Fruit fly (Drosophila melanogaster) S2 (cell line): ENCODE data around the gene RhoGAP92B.

Experiments used
- CG8478 ChIP-seq: fragments of >200 bp; optimal IDR thresholded peaks from 2 replicates; lab custom pipeline; 2018
- CTCF ChIP-seq, 2 experiments: fragments of >200 bp; optimal IDR thresholded peaks; 2 replicates each; lab custom pipeline; 2018

The RhoGAP92B gene

dm6 chr3R:19904865-19905373 is at the start of gene RhoGAP92B, which contains the start of gene Surf6:
RhoGAP92B (plus strand) TSS chr3R:19905164.
Surf6 (minus strand) TSS chr3R:19904868.
- no peak for TF ChIP-seq CG8478 (lab: Kevin White, UChicago)
- TF ChIP-seq CTCF (optimal IDR thresholded peaks at IDR 0.05; lab: Kevin White, UChicago), result peak in 1 of 2 experiments; percentile 9

dm6 chr3R:19858017-19858659 is 46.8 kb upstream of the RhoGAP92B start:
- TF ChIP-seq CG8478 (lab: Kevin White, UChicago) (no peak), CTCF (optimal IDR thresholded peaks at IDR 0.05; lab: Kevin White, UChicago) (no peak)

dm6 chr3R:19858944-19859343 is 46.0 kb upstream of the RhoGAP92B start:
- no peak for TF ChIP-seq CTCF (optimal IDR thresholded peaks at IDR 0.05; lab: Kevin White, UChicago)
- no peak for TF ChIP-seq CG8478 (lab: Kevin White, UChicago)

dm6 chr3R:19859370-19860033 is 45.5 kb upstream of the RhoGAP92B start:
- no peak for TF ChIP-seq CG8478 (lab: Kevin White, UChicago)
- TF ChIP-seq CTCF (optimal IDR thresholded peaks at IDR 0.05; lab: Kevin White, UChicago), result no peak

dm6 chr3R:19860996-19861719 is 43.8 kb upstream of the RhoGAP92B start, which contains the start of the genes Ire1 and Mrm2:
Ire1 (minus strand) TSS chr3R:19861291.
Mrm2 (plus strand) TSS chr3R:19861610.
- TF ChIP-seq CG8478 (lab: Kevin White, UChicago) (no peak), CTCF (optimal IDR thresholded peaks at IDR 0.05; lab: Kevin White, UChicago) (peak; percentile 8 to 31)

- TF ChIP-seq CTCF (optimal IDR thresholded peaks at IDR 0.05; lab: Kevin White, UChicago) (no peak), CG8478 (lab: Kevin White, UChicago) (no peak)
Measured at dm6 chr3R:19863979-19864775, 40.8 kb upstream of the RhoGAP92B start, which contains the start of the genes CG4572 and CG4686. CG4572 (minus strand) TSS chr3R:19864393. CG4686 (plus strand) TSS chr3R:19864496.

- TF ChIP-seq CTCF (optimal IDR thresholded peaks at IDR 0.05; lab: Kevin White, UChicago), result no peak
- TF ChIP-seq CG8478 (lab: Kevin White, UChicago), result no peak
Measured at dm6 chr3R:19873102-19873737, 31.7 kb upstream of the RhoGAP92B start.

- TF ChIP-seq CG8478 (lab: Kevin White, UChicago), result no peak
- no peak for TF ChIP-seq CTCF (optimal IDR thresholded peaks at IDR 0.05; lab: Kevin White, UChicago)
Measured at dm6 chr3R:19875118-19875887, 29.7 kb upstream of the RhoGAP92B start, which contains the start of gene Mrp5. Mrp5 (minus strand) TSS chr3R:19875678.

- TF ChIP-seq CTCF (optimal IDR thresholded peaks at IDR 0.05; lab: Kevin White, UChicago) (no peak), CG8478 (lab: Kevin White, UChicago) (no peak)
Measured at dm6 chr3R:19877427-19878076, 27.4 kb upstream of the RhoGAP92B start, which contains the start of the genes CG17186 and Arc42. CG17186 (minus strand) TSS chr3R:19877514. Arc42 (plus strand) TSS chr3R:19877737.

- no peak for TF ChIP-seq CG8478 (lab: Kevin White, UChicago)
- no peak for TF ChIP-seq CTCF (optimal IDR thresholded peaks at IDR 0.05; lab: Kevin White, UChicago)
Measured at dm6 chr3R:19879470-19880052, 25.4 kb upstream of the RhoGAP92B start, which contains the start of gene Ask1. Ask1 (plus strand) TSS chr3R:19879719.

dm6 chr3R:19880431-19880939 is 24.5 kb upstream of the RhoGAP92B start:
- TF ChIP-seq CG8478 (lab: Kevin White, UChicago) (no peak), CTCF (optimal IDR thresholded peaks at IDR 0.05; lab: Kevin White, UChicago) (no peak)
